Worm (Caenorhabditis elegans) whole organism, mixed stage, embryonic: ENCODE measurements around the gene srz-69.

Experiments used
- elt-3 ChIP-seq: fragments of 150-350 bp; optimal IDR thresholded peaks from 2 replicates; lab custom pipeline; 2014; ENCODE audit warnings: missing biosample characterization, missing genetic modification characterization
- lin-13 ChIP-seq: fragments of 150-350 bp; optimal IDR thresholded peaks from 2 replicates; lab custom pipeline; 2014; ENCODE audit warnings: missing biosample characterization, missing genetic modification characterization
- lsy-2 ChIP-seq: fragments of 150-350 bp; optimal IDR thresholded peaks from 2 replicates; lab custom pipeline; 2014; ENCODE audit warnings: missing biosample characterization, missing genetic modification characterization
- snpc-4 ChIP-seq: fragments of 150-350 bp; optimal IDR thresholded peaks from 2 replicates; lab custom pipeline; 2014; ENCODE audit warnings: missing biosample characterization, missing genetic modification characterization
- ztf-11 ChIP-seq: fragments of 150-350 bp; optimal IDR thresholded peaks from 2 replicates; lab custom pipeline; 2014; ENCODE audit warnings: missing biosample characterization, missing genetic modification characterization

- no peak for TF ChIP-seq ztf-11 (tag; lab: Kevin White, UChicago)
- no peak for TF ChIP-seq snpc-4 (tag; lab: Kevin White, UChicago)
- no peak for TF ChIP-seq lsy-2 (tag; lab: Kevin White, UChicago)
- no peak for TF ChIP-seq elt-3 (tag; lab: Kevin White, UChicago)
- no peak for TF ChIP-seq lin-13
Observed at ce11 chrIV:3453346-3453745, 23.7 kb downstream of the srz-69 start, which contains the start of gene srz-23.
